Fruit fly (Drosophila melanogaster) whole organism, embryonic: Measurements from ENCODE around the gene qjt.

ENCODE experiments used
- Abd-B ChIP-seq: fragments of 200-800 bp; sonication (Bioruptor generic); optimal IDR thresholded peaks from 2 replicates; lab custom pipeline; 2018; ENCODE audit warnings: missing biosample characterization, mild to moderate bottlenecking, missing genetic modification characterization, moderate library complexity
- BtbVII ChIP-seq: fragments of 200-800 bp; sonication (Bioruptor generic); optimal IDR thresholded peaks from 3 replicates; lab custom pipeline; 2017; ENCODE audit warnings: missing biosample characterization, mild to moderate bottlenecking, missing genetic modification characterization
- CG10979 ChIP-seq: fragments of 200-800 bp; sonication (Bioruptor generic); optimal IDR thresholded peaks from 2 replicates; lab custom pipeline; 2018; ENCODE audit warnings: missing biosample characterization, mild to moderate bottlenecking, missing genetic modification characterization, moderate library complexity
- CG11247 ChIP-seq: fragments of 200-800 bp; sonication (Bioruptor generic); IDR thresholded peaks from 2 replicates; pipeline ENCODE4 v1.3.6; 2022; ENCODE audit warnings: missing biosample characterization, missing genetic modification characterization
- CG12236 ChIP-seq: fragments of 200-800 bp; sonication (Bioruptor generic); optimal IDR thresholded peaks from 2 replicates; lab custom pipeline; 2016; ENCODE audit warnings: missing biosample characterization, missing genetic modification characterization
- CG12769 ChIP-seq: fragments of 200-800 bp; sonication (Bioruptor generic); optimal IDR thresholded peaks from 2 replicates; lab custom pipeline; 2019; ENCODE audit warnings: missing biosample characterization, mild to moderate bottlenecking, missing genetic modification characterization, moderate library complexity
- CG13894 ChIP-seq: fragments of 200-800 bp; sonication (Bioruptor generic); optimal IDR thresholded peaks from 3 replicates; lab custom pipeline; 2018; ENCODE audit warnings: missing biosample characterization, mild to moderate bottlenecking, missing genetic modification characterization, moderate library complexity
- CG15514 ChIP-seq: fragments of 200-800 bp; sonication (Bioruptor generic); optimal IDR thresholded peaks from 3 replicates; lab custom pipeline; 2017; ENCODE audit warnings: missing biosample characterization, missing genetic modification characterization, mild to moderate bottlenecking, moderate library complexity, missing genetic modification reagents
- CG17912 ChIP-seq: fragments of 200-800 bp; sonication (Bioruptor generic); optimal IDR thresholded peaks from 2 replicates; lab custom pipeline; 2018; ENCODE audit warnings: missing biosample characterization, mild to moderate bottlenecking, missing genetic modification characterization
- CG2712 ChIP-seq: fragments of 200-800 bp; optimal IDR thresholded peaks from 3 replicates; lab custom pipeline; 2019; ENCODE audit warnings: missing biosample characterization, mild to moderate bottlenecking, missing genetic modification characterization, moderate library complexity
- CG30020 ChIP-seq: fragments of 200-800 bp; optimal IDR thresholded peaks from 2 replicates; lab custom pipeline; 2019; ENCODE audit warnings: missing biosample characterization, mild to moderate bottlenecking, missing genetic modification characterization, moderate library complexity
- CG31441 ChIP-seq: fragments of 200-800 bp; sonication (Bioruptor generic); IDR thresholded peaks from 2 replicates; pipeline ENCODE4 v1.3.6; 2022; ENCODE audit warnings: missing biosample characterization, missing genetic modification characterization
- CG3847 ChIP-seq: fragments of 200-800 bp; sonication (Bioruptor generic); IDR thresholded peaks from 2 replicates; pipeline ENCODE4 v1.3.6; 2022; ENCODE audit warnings: missing biosample characterization, missing genetic modification characterization
- CG4424 ChIP-seq: fragments of 200-800 bp; sonication (Bioruptor generic); optimal IDR thresholded peaks from 3 replicates; lab custom pipeline; 2016; ENCODE audit warnings: missing biosample characterization, missing genetic modification characterization
- CG4820 ChIP-seq: fragments of 200-800 bp; sonication (Bioruptor generic); optimal IDR thresholded peaks from 3 replicates; lab custom pipeline; 2016; ENCODE audit warnings: missing biosample characterization, missing genetic modification characterization
- CG5245 ChIP-seq: fragments of 200-800 bp; sonication (Bioruptor generic); optimal IDR thresholded peaks from 3 replicates; lab custom pipeline; 2016; ENCODE audit warnings: missing biosample characterization, missing genetic modification characterization
- CG9609 ChIP-seq: fragments of 200-800 bp; sonication (Bioruptor generic); optimal IDR thresholded peaks from 3 replicates; lab custom pipeline; 2016; ENCODE audit warnings: missing biosample characterization, missing genetic modification characterization
- CG9797 ChIP-seq: fragments of 200-800 bp; sonication (Bioruptor generic); optimal IDR thresholded peaks from 3 replicates; lab custom pipeline; 2018; ENCODE audit warnings: missing biosample characterization, mild to moderate bottlenecking, missing genetic modification characterization
- CoRest ChIP-seq: fragments of 200-800 bp; sonication (Bioruptor generic); optimal IDR thresholded peaks from 3 replicates; lab custom pipeline; 2018; ENCODE audit warnings: missing biosample characterization, mild to moderate bottlenecking, missing genetic modification characterization, moderate library complexity
- D19A ChIP-seq: fragments of 200-800 bp; optimal IDR thresholded peaks from 3 replicates; lab custom pipeline; 2019; ENCODE audit warnings: missing biosample characterization, mild to moderate bottlenecking, missing genetic modification characterization, moderate library complexity
- Dip3 ChIP-seq: fragments of 200-800 bp; sonication (Bioruptor generic); optimal IDR thresholded peaks from 3 replicates; lab custom pipeline; 2016; ENCODE audit warnings: missing biosample characterization, missing genetic modification characterization
- Dll ChIP-seq: fragments of 200-800 bp; sonication (Bioruptor generic); IDR thresholded peaks from 4 replicates; pipeline ENCODE4 v1.3.6; 2022; ENCODE audit warnings: missing biosample characterization, missing genetic modification characterization; ENCODE audit not compliant: partially characterized antibody
- Doc3 ChIP-seq: fragments of 200-800 bp; sonication (Bioruptor generic); IDR thresholded peaks from 3 replicates; pipeline ENCODE4 v1.3.6; 2022; ENCODE audit warnings: missing biosample characterization, missing genetic modification characterization; ENCODE audit not compliant: partially characterized antibody
- Eip74EF ChIP-seq, 2 experiments: fragments of 200-800 bp in 1 of 2; fragments of >200 bp in 1 of 2; sonication (Bioruptor generic) in 1 of 2; optimal IDR thresholded peaks; 2 replicates each; lab custom pipeline; 2017 to 2019; ENCODE audit warnings: missing biosample characterization in 2 of 2, missing genetic modification characterization in 2 of 2, mild to moderate bottlenecking in 1 of 2, moderate library complexity in 1 of 2
- HLH4C ChIP-seq: fragments of 200-800 bp; sonication (Bioruptor generic); IDR thresholded peaks from 3 replicates; pipeline ENCODE4 v1.3.6; 2022; ENCODE audit warnings: missing biosample characterization, missing genetic modification characterization; ENCODE audit not compliant: partially characterized antibody
- Max ChIP-seq: fragments of 200-800 bp; sonication (Bioruptor generic); optimal IDR thresholded peaks from 2 replicates; lab custom pipeline; 2016; ENCODE audit warnings: missing biosample characterization, mild to moderate bottlenecking, missing genetic modification characterization
- Nf-YB ChIP-seq: fragments of 200-800 bp; sonication (Bioruptor generic); optimal IDR thresholded peaks from 3 replicates; lab custom pipeline; 2019; ENCODE audit warnings: missing biosample characterization, mild to moderate bottlenecking, missing genetic modification characterization, moderate library complexity
- Ptx1 ChIP-seq: fragments of 200-800 bp; sonication (Bioruptor generic); IDR thresholded peaks from 2 replicates; pipeline ENCODE4 v1.3.6; 2022; ENCODE audit warnings: missing biosample characterization, missing genetic modification characterization
- Scr ChIP-seq: fragments of 200-800 bp; sonication (Bioruptor generic); IDR thresholded peaks from 2 replicates; pipeline ENCODE4 v1.3.6; 2022; ENCODE audit warnings: missing biosample characterization, missing genetic modification characterization; ENCODE audit not compliant: partially characterized antibody
- YL-1 ChIP-seq: fragments of 200-800 bp; sonication (Bioruptor generic); optimal IDR thresholded peaks from 3 replicates; lab custom pipeline; 2017; ENCODE audit warnings: missing biosample characterization, mild to moderate bottlenecking, missing genetic modification characterization
- ab ChIP-seq: fragments of 200-800 bp; sonication (Bioruptor generic); optimal IDR thresholded peaks from 2 replicates; lab custom pipeline; 2016; ENCODE audit warnings: missing biosample characterization, missing genetic modification characterization
- amos ChIP-seq: fragments of 200-800 bp; sonication (Bioruptor generic); IDR thresholded peaks from 2 replicates; pipeline ENCODE4 v1.3.6; 2022; ENCODE audit warnings: missing biosample characterization, missing genetic modification characterization; ENCODE audit not compliant: partially characterized antibody
- ap ChIP-seq: fragments of 200-800 bp; sonication (Bioruptor generic); IDR thresholded peaks from 2 replicates; pipeline ENCODE4 v1.3.6; 2022; ENCODE audit warnings: missing biosample characterization, missing genetic modification characterization
- ase ChIP-seq: fragments of 200-800 bp; sonication (Bioruptor generic); IDR thresholded peaks from 3 replicates; pipeline ENCODE4 v1.3.6; 2022; ENCODE audit warnings: missing biosample characterization, missing genetic modification characterization
- ci ChIP-seq: fragments of 200-800 bp; sonication (Bioruptor generic); IDR thresholded peaks from 3 replicates; pipeline ENCODE4 v1.3.6; 2022; ENCODE audit warnings: missing biosample characterization, missing genetic modification characterization
- fd96Cb ChIP-seq: fragments of 200-800 bp; sonication (Bioruptor generic); optimal IDR thresholded peaks from 2 replicates; lab custom pipeline; 2018; ENCODE audit warnings: missing biosample characterization, mild to moderate bottlenecking, missing genetic modification characterization, moderate library complexity
- ftz-f1 ChIP-seq: fragments of 200-800 bp; sonication (Bioruptor generic); optimal IDR thresholded peaks from 2 replicates; lab custom pipeline; 2016; ENCODE audit warnings: missing biosample characterization, missing genetic modification characterization
- grau ChIP-seq: fragments of 200-800 bp; optimal IDR thresholded peaks from 3 replicates; lab custom pipeline; 2019; ENCODE audit warnings: missing biosample characterization, mild to moderate bottlenecking, missing genetic modification characterization, moderate library complexity
- gsb ChIP-seq: fragments of 200-800 bp; sonication (Bioruptor generic); IDR thresholded peaks from 2 replicates; pipeline ENCODE4 v1.3.6; 2022; ENCODE audit warnings: missing biosample characterization, missing genetic modification characterization
- h ChIP-seq: fragments of >200 bp; optimal IDR thresholded peaks from 2 replicates; lab custom pipeline; 2017
- hbn ChIP-seq: fragments of 200-800 bp; sonication (Bioruptor generic); IDR thresholded peaks from 2 replicates; pipeline ENCODE4 v1.3.6; 2022; ENCODE audit warnings: missing biosample characterization, missing genetic modification characterization; ENCODE audit not compliant: partially characterized antibody
- maf-S ChIP-seq: fragments of 200-800 bp; sonication (Bioruptor generic); optimal IDR thresholded peaks from 2 replicates; lab custom pipeline; 2016; ENCODE audit warnings: missing biosample characterization, missing genetic modification characterization
- peb ChIP-seq: fragments of 200-800 bp; sonication (Bioruptor generic); IDR thresholded peaks from 2 replicates; pipeline ENCODE4 v1.3.6; 2022; ENCODE audit warnings: missing biosample characterization, missing genetic modification characterization
- pros ChIP-seq: fragments of 200-800 bp; sonication (Bioruptor generic); optimal IDR thresholded peaks from 3 replicates; lab custom pipeline; 2019; ENCODE audit warnings: missing biosample characterization, mild to moderate bottlenecking, missing genetic modification characterization, moderate library complexity
- rib ChIP-seq: fragments of 200-800 bp; sonication (Bioruptor generic); IDR thresholded peaks from 2 replicates; pipeline ENCODE4 v1.3.6; 2022; ENCODE audit warnings: missing biosample characterization, missing genetic modification characterization
- scrt ChIP-seq: fragments of 200-800 bp; sonication (Bioruptor generic); optimal IDR thresholded peaks from 2 replicates; lab custom pipeline; 2018; ENCODE audit warnings: missing biosample characterization, mild to moderate bottlenecking, missing genetic modification characterization, moderate library complexity
- trem ChIP-seq: fragments of 200-800 bp; optimal IDR thresholded peaks from 3 replicates; lab custom pipeline; 2019; ENCODE audit warnings: missing biosample characterization, mild to moderate bottlenecking, missing genetic modification characterization, moderate library complexity
- ttk ChIP-seq: fragments of 200-800 bp; sonication (Bioruptor generic); IDR thresholded peaks from 2 replicates; pipeline ENCODE4 v2.1.2; 2022; ENCODE audit warnings: missing biosample characterization, missing genetic modification characterization
- zen ChIP-seq: fragments of 200-800 bp; sonication (Bioruptor generic); optimal IDR thresholded peaks from 3 replicates; lab custom pipeline; 2018; ENCODE audit warnings: missing biosample characterization, mild to moderate bottlenecking, missing genetic modification characterization, moderate library complexity

The qjt gene

DNA sequence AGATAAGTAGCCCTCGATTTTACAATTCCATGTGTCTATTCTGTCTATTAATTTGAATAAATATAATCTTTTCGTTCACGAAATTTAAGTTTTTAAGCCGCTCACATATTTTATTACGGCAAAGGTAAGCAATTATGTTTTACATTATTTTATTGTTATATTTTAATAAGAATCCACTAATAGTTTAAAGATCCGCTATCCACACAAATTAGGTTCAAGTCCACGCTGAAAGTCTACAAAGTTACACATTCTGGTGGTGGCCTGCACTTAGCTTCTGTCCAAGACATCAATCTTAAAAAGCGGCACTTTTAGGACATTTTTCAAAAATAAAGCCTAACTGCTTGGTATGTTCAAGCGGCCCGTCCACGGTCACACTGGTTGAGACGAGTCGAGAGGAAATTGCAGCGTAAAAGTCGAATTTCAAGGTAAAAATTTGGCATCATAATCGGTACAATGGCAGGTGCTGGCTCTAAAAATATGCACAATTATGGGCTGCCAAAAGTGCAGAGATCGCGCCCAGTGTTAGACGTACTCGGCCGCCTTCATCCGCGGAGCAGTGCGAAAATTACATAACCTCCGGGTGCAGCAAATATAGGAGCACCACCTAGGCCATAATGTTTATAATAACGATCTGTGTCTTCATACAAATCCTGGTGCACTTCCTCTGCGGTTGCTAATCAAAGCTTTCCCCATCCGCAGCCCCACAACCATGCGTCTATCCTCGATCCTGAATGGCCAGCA, 4.0 kb upstream of the qjt start, which contains the start of the genes UQCR-Q and CG46525 (continued):
- TF ChIP-seq CG3847 (GFP tag; lab: Robert Waterston, UW) (peak; percentile 18; the same call in 1 of the 2 replicates), CG17912 (GFP tag; lab: Kevin White, UChicago) (peak; percentile 70), fd96Cb (tag; lab: Kevin White, UChicago) (no peak), CG10979 (no peak), CG12769 (peak; percentile 48), h (lab: Kevin White, UChicago) (no peak), hbn (GFP tag; lab: Robert Waterston, UW) (0 out of 2 replicates have a peak, but pooled peaks have one; percentile 39), ap (GFP tag; lab: Robert Waterston, UW) (no peak), CG31441 (GFP tag; lab: Robert Waterston, UW) (0 out of 2 replicates have a peak, but pooled peaks have one; percentile 14), gsb (GFP tag; lab: Robert Waterston, UW) (no peak), CG15514 (peak; percentile 74), rib (GFP tag; lab: Robert Waterston, UW) (no peak), YL-1 (GFP tag; lab: Kevin White, UChicago) (peak; percentile 68), CG11247 (no peak), HLH4C (peak; percentile 7; the same call in 1 of the 3 replicates), Dll (GFP tag; lab: Robert Waterston, UW) (0 out of 4 replicates have a peak, but pooled peaks have one; percentile 20), Abd-B (GFP tag; lab: Kevin White, UChicago) (peak; percentile 52), Dip3 (GFP tag; lab: Kevin White, UChicago) (no peak), CG9609 (GFP tag; lab: Kevin White, UChicago) (no peak), Doc3 (GFP tag; lab: Robert Waterston, UW) (no peak), Scr (GFP tag; lab: Robert Waterston, UW) (peak; percentile 20), amos (GFP tag; lab: Robert Waterston, UW) (peak; percentile 50; the same call in 1 of the 2 replicates), CG12236 (GFP tag; lab: Kevin White, UChicago) (no peak), scrt (GFP tag; lab: Kevin White, UChicago) (no peak), CG2712 (tag; lab: Kevin White, UChicago) (peak; percentile 56), zen (tag; lab: Kevin White, UChicago) (peak; percentile 45), Nf-YB (GFP tag; lab: Kevin White, UChicago) (peak; percentile 13), CG5245 (no peak), ci (GFP tag; lab: Robert Waterston, UW) (no peak), ftz-f1 (peak; percentile 80), CG4820 (no peak), CG30020 (no peak), grau (peak; percentile 15), CoRest (tag; lab: Kevin White, UChicago) (peak; percentile 46), ase (no peak), Max (GFP tag; lab: Kevin White, UChicago) (no peak), trem (tag; lab: Kevin White, UChicago) (peak; percentile 66), CG4424 (no peak), BtbVII (no peak), pros (GFP tag; lab: Kevin White, UChicago) (no peak), D19A (no peak), peb (GFP tag; lab: Robert Waterston, UW) (no peak), Eip74EF (GFP tag; optimal IDR thresholded peaks at IDR 0.05; lab: Kevin White, UChicago) (no peak), CG9797 (peak; percentile 93), Ptx1 (GFP tag; lab: Robert Waterston, UW) (no peak), maf-S (GFP tag; lab: Kevin White, UChicago) (no peak), CG13894 (tag; lab: Kevin White, UChicago) (peak; percentile 33), ab (GFP tag; lab: Kevin White, UChicago) (no peak), ttk (GFP tag; lab: Robert Waterston, UW) (no peak)
